Worm (Caenorhabditis elegans) whole organism, L3 larva: ENCODE measurements around the gene alh-9.

Experiments used
- R02D3.7 ChIP-seq: fragments of 150-350 bp; optimal IDR thresholded peaks from 2 replicates; lab custom pipeline; 2014; ENCODE audit warnings: missing biosample characterization, missing genetic modification characterization
- ZK546.5 ChIP-seq: sonication (generic microtip); optimal IDR thresholded peaks from 2 replicates; lab custom pipeline; 2017; ENCODE audit warnings: missing biosample characterization, missing genetic modification characterization
- aly-2 ChIP-seq: fragments of 150-350 bp; optimal IDR thresholded peaks from 2 replicates; lab custom pipeline; 2014; ENCODE audit warnings: missing biosample characterization, missing genetic modification characterization
- ama-1 ChIP-seq: fragments of 150-350 bp; optimal IDR thresholded peaks from 2 replicates; lab custom pipeline; 2018
- ceh-16 ChIP-seq: sonication (generic microtip); optimal IDR thresholded peaks from 2 replicates; lab custom pipeline; 2017; ENCODE audit warnings: missing biosample characterization, missing genetic modification characterization
- ceh-28 ChIP-seq: fragments of 150-350 bp; optimal IDR thresholded peaks from 2 replicates; lab custom pipeline; 2014; ENCODE audit warnings: missing biosample characterization, missing genetic modification reagents, missing genetic modification characterization
- daf-12 ChIP-seq: fragments of 150-350 bp; optimal IDR thresholded peaks from 2 replicates; lab custom pipeline; 2014; ENCODE audit warnings: missing biosample characterization, missing genetic modification reagents, missing genetic modification characterization
- egl-27 ChIP-seq: sonication (generic microtip); optimal IDR thresholded peaks from 4 replicates; lab custom pipeline; 2017; ENCODE audit warnings: missing biosample characterization, missing genetic modification reagents, missing genetic modification characterization
- egl-5 ChIP-seq: fragments of 150-350 bp; optimal IDR thresholded peaks from 2 replicates; lab custom pipeline; 2017; ENCODE audit warnings: missing biosample characterization, missing genetic modification reagents, missing genetic modification characterization, inconsistent platforms
- elt-2 ChIP-seq: sonication (generic microtip); optimal IDR thresholded peaks from 2 replicates; lab custom pipeline; 2016; ENCODE audit warnings: missing genetic modification reagents, mild to moderate bottlenecking, missing genetic modification characterization, missing compliant biosample characterization
- elt-3 ChIP-seq, 3 experiments: fragments of 150-350 bp in 1 of 3; sonication (generic microtip) in 2 of 3; optimal IDR thresholded peaks; 2 replicates in 2 of 3; 4 replicates in 1 of 3; lab custom pipeline; 2014 to 2017; ENCODE audit warnings: missing biosample characterization in 3 of 3, missing genetic modification characterization in 3 of 3
- eor-1 ChIP-seq, 2 experiments: fragments of 150-350 bp; optimal IDR thresholded peaks; 2 replicates each; lab custom pipeline; 2014 to 2018; ENCODE audit warnings: missing biosample characterization in 2 of 2, missing genetic modification characterization in 2 of 2
- fkh-10 ChIP-seq: sonication (generic microtip); optimal IDR thresholded peaks from 2 replicates; lab custom pipeline; 2017; ENCODE audit warnings: missing biosample characterization, missing genetic modification reagents, missing genetic modification characterization
- fkh-2 ChIP-seq: fragments of 150-350 bp; optimal IDR thresholded peaks from 2 replicates; lab custom pipeline; 2014; ENCODE audit warnings: missing biosample characterization, missing genetic modification reagents, missing genetic modification characterization
- fos-1 ChIP-seq: fragments of 150-350 bp; optimal IDR thresholded peaks from 2 replicates; lab custom pipeline; 2014; ENCODE audit warnings: missing biosample characterization, missing genetic modification characterization
- hmg-11 ChIP-seq: sonication (generic microtip); optimal IDR thresholded peaks from 2 replicates; lab custom pipeline; 2016; ENCODE audit warnings: missing genetic modification characterization, missing compliant biosample characterization
- jun-1 ChIP-seq: fragments of 150-350 bp; optimal IDR thresholded peaks from 2 replicates; lab custom pipeline; 2014; ENCODE audit warnings: missing biosample characterization, missing genetic modification reagents, missing genetic modification characterization
- lin-15B ChIP-seq: fragments of 150-350 bp; optimal IDR thresholded peaks from 2 replicates; lab custom pipeline; 2014; ENCODE audit warnings: missing biosample characterization, missing genetic modification characterization
- lsy-12 ChIP-seq: sonication (generic microtip); optimal IDR thresholded peaks from 2 replicates; lab custom pipeline; 2016; ENCODE audit warnings: mild to moderate bottlenecking, missing genetic modification characterization, missing compliant biosample characterization
- mdl-1 ChIP-seq: fragments of 150-350 bp; optimal IDR thresholded peaks from 2 replicates; lab custom pipeline; 2014; ENCODE audit warnings: missing biosample characterization, missing genetic modification characterization
- mml-1 ChIP-seq: fragments of 150-350 bp; sonication (generic microtip); optimal IDR thresholded peaks from 3 replicates; lab custom pipeline; 2014; ENCODE audit warnings: missing biosample characterization, missing genetic modification characterization
- nfya-1 ChIP-seq: sonication (generic microtip); optimal IDR thresholded peaks from 2 replicates; lab custom pipeline; 2017; ENCODE audit warnings: missing genetic modification characterization, mild to moderate bottlenecking, missing compliant biosample characterization, antibody characterized with exemption, moderate library complexity; ENCODE audit not compliant: insufficient read depth
- nhr-11 ChIP-seq: fragments of 150-350 bp; optimal IDR thresholded peaks from 2 replicates; lab custom pipeline; 2014; ENCODE audit warnings: missing biosample characterization, missing genetic modification characterization
- nhr-23 ChIP-seq: fragments of 150-350 bp; optimal IDR thresholded peaks from 2 replicates; lab custom pipeline; 2014; ENCODE audit warnings: missing biosample characterization, missing genetic modification reagents, missing genetic modification characterization
- nhr-237 ChIP-seq: fragments of 150-350 bp; optimal IDR thresholded peaks from 2 replicates; lab custom pipeline; 2014; ENCODE audit warnings: missing biosample characterization, missing genetic modification characterization
- nhr-43 ChIP-seq: sonication (generic microtip); optimal IDR thresholded peaks from 2 replicates; lab custom pipeline; 2016; ENCODE audit warnings: mild to moderate bottlenecking, missing genetic modification characterization, missing compliant biosample characterization; ENCODE audit not compliant: poor library complexity, severe bottlenecking
- nhr-67 ChIP-seq: fragments of 150-350 bp; optimal IDR thresholded peaks from 2 replicates; lab custom pipeline; 2014; ENCODE audit warnings: missing biosample characterization, missing genetic modification characterization
- nhr-77 ChIP-seq: fragments of 150-350 bp; optimal IDR thresholded peaks from 2 replicates; lab custom pipeline; 2014; ENCODE audit warnings: missing biosample characterization, missing genetic modification characterization
- pha-4 ChIP-seq: fragments of 150-350 bp; optimal IDR thresholded peaks from 2 replicates; lab custom pipeline; 2014; ENCODE audit warnings: missing biosample characterization, missing genetic modification reagents, missing genetic modification characterization
- pqm-1 ChIP-seq: fragments of 150-350 bp; optimal IDR thresholded peaks from 2 replicates; lab custom pipeline; 2017; ENCODE audit warnings: missing biosample characterization, missing genetic modification characterization, inconsistent platforms
- skn-1 ChIP-seq: fragments of 150-350 bp; optimal IDR thresholded peaks from 2 replicates; lab custom pipeline; 2014; ENCODE audit warnings: missing biosample characterization, missing genetic modification characterization
- snpc-4 ChIP-seq: fragments of 150-350 bp; optimal IDR thresholded peaks from 2 replicates; lab custom pipeline; 2014; ENCODE audit warnings: missing biosample characterization, missing genetic modification characterization
- unc-39 ChIP-seq: sonication (generic microtip); optimal IDR thresholded peaks from 4 replicates; lab custom pipeline; 2017; ENCODE audit warnings: missing biosample characterization, missing genetic modification characterization
- unc-62 ChIP-seq: fragments of 150-350 bp; sonication (generic microtip); optimal IDR thresholded peaks from 4 replicates; lab custom pipeline; 2014; ENCODE audit warnings: missing biosample characterization, missing genetic modification reagents, missing genetic modification characterization
- zag-1 ChIP-seq: fragments of 150-350 bp; optimal IDR thresholded peaks from 2 replicates; lab custom pipeline; 2014; ENCODE audit warnings: missing biosample characterization, missing genetic modification characterization
- ztf-4 ChIP-seq: fragments of 150-350 bp; optimal IDR thresholded peaks from 2 replicates; lab custom pipeline; 2014; ENCODE audit warnings: missing biosample characterization, missing genetic modification characterization

Gene alh-9

ce11 chrIII:5900709-5901108, 44.9 kb downstream of the alh-9 start:
- TF ChIP-seq hmg-11 (tag; lab: Kevin White, UChicago) (peak; percentile 4), pqm-1 (peak; percentile 23), pha-4 (peak; percentile 50), lin-15B (tag; lab: Kevin White, UChicago) (no peak), elt-2 (peak; percentile 26)

ce11 chrIII:5902558-5902957, 46.7 kb downstream of the alh-9 start:
- TF ChIP-seq pqm-1 (no peak), fkh-10 (GFP tag; lab: Kevin White, UChicago) (no peak), nhr-77 (tag; lab: Kevin White, UChicago) (no peak), egl-27 (no peak), nhr-67 (tag; lab: Kevin White, UChicago) (no peak), snpc-4 (tag; lab: Kevin White, UChicago) (no peak)
- TF ChIP-seq, all 47 proteins: peak for 0

ce11 chrIII:5906059-5906458, 50.2 kb downstream of the alh-9 start, which contains the start of gene dpff-1:
dpff-1 (minus strand) TSS chrIII:5906346.
- TF ChIP-seq nhr-237 (tag; lab: Kevin White, UChicago) = no peak
- no peak for TF ChIP-seq elt-3 (tag; optimal IDR thresholded peaks at IDR 0.05; lab: Kevin White, UChicago)
- no peak for TF ChIP-seq ceh-16 (tag; lab: Kevin White, UChicago)
- TF ChIP-seq nfya-1 (tag; lab: Kevin White, UChicago) = peak; percentile 52
- no peak for TF ChIP-seq mdl-1 (tag; lab: Kevin White, UChicago)
- no peak for TF ChIP-seq egl-5 (tag; lab: Kevin White, UChicago)
- no peak for TF ChIP-seq nhr-43 (tag; lab: Kevin White, UChicago)
- TF ChIP-seq skn-1 (tag; lab: Kevin White, UChicago) = no peak
- TF ChIP-seq pqm-1 = no peak
- no peak for TF ChIP-seq lsy-12 (tag; lab: Kevin White, UChicago)
- peak; percentile 61 for TF ChIP-seq hmg-11 (tag; lab: Kevin White, UChicago)
- TF ChIP-seq nhr-11 (tag; lab: Kevin White, UChicago) = no peak
- TF ChIP-seq unc-62 (GFP tag; lab: Kevin White, UChicago) = no peak
- peak; percentile 13 for TF ChIP-seq pha-4
- TF ChIP-seq ama-1 (lab: Kevin White, UChicago) = no peak
- TF ChIP-seq fkh-2 (tag; lab: Kevin White, UChicago) = no peak
- TF ChIP-seq jun-1 (tag; lab: Kevin White, UChicago) = no peak
- TF ChIP-seq aly-2 = no peak
- TF ChIP-seq zag-1 (tag; lab: Kevin White, UChicago) = no peak
- TF ChIP-seq nhr-23 (tag; lab: Kevin White, UChicago) = peak; percentile 10
- no peak for TF ChIP-seq mml-1
- peak; percentile 54 for TF ChIP-seq ceh-28 (tag; lab: Kevin White, UChicago)
- TF ChIP-seq snpc-4 (tag; lab: Kevin White, UChicago) = no peak
- no peak for TF ChIP-seq nhr-77 (tag; lab: Kevin White, UChicago)
- no peak for TF ChIP-seq lin-15B (tag; lab: Kevin White, UChicago)
- TF ChIP-seq fkh-10 (GFP tag; lab: Kevin White, UChicago) = no peak
- no peak for TF ChIP-seq ztf-4 (tag; lab: Kevin White, UChicago)
- TF ChIP-seq eor-1 (tag; optimal IDR thresholded peaks at IDR 0.05; lab: Kevin White, UChicago) = no peak
- TF ChIP-seq ZK546.5 (tag; lab: Kevin White, UChicago) = no peak

DNA sequence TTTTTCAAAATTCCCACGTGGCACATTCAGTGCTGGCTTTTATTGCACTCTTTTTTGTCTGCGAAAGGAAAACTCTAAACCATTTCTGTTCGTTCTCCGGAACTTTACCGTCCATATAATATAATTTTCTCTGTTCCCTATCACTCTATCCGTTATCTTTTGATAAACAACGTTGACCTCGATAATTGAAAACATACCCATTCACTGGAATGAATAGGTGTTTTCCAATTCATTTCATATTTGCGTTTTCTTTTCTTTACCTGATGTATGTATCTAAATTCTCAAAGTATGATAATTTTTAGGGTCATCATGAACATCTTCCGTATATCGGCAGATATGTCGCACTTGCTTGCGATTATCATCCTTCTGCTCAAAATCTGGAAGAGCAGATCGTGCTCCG, 50.9 kb downstream of the alh-9 start, which contains the start of gene erd-2.2:
Gene erd-2.2 (plus strand): TSS at position 301 of the 400 bp plus-strand sequence.
- no peak for TF ChIP-seq ceh-28 (tag; lab: Kevin White, UChicago)
- no peak for TF ChIP-seq nhr-77 (tag; lab: Kevin White, UChicago)
- TF ChIP-seq ztf-4 (tag; lab: Kevin White, UChicago) = no peak
- TF ChIP-seq unc-39 = no peak
- TF ChIP-seq daf-12 (tag; lab: Kevin White, UChicago) = no peak
- TF ChIP-seq elt-2 = no peak
- no peak for TF ChIP-seq R02D3.7
- no peak for TF ChIP-seq fos-1 (tag; lab: Kevin White, UChicago)
